Worm (Caenorhabditis elegans): ENCODE measurements around the gene grl-12.

DNA sequence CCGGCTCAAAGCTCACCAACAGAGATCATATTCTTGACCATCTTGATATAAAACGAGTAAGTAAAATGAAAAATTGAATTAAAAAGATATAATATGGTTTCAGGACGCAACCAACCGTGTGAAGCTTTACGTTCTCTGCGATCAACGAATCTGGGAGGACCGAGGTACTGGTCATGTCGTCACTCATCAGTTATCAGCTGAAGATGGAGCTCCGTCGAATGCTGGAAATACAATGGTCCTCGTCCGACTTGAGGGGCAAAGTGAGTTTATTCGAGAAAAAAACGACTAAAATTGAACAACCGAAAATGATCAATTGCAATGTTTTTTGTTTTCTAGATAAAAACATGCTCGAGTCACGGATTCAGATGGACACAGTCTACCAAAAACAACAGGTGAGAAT lies 28.3 kb downstream of the grl-12 start:
- TF ChIP-seq mep-1 (tag; optimal IDR thresholded peaks at IDR 0.05), result no peak
- TF ChIP-seq snpc-4 (tag; optimal IDR thresholded peaks at IDR 0.05), result no peak
- TF ChIP-seq lsy-2 (tag; optimal IDR thresholded peaks at IDR 0.05), result no peak
- TF ChIP-seq nhr-28 (tag; optimal IDR thresholded peaks at IDR 0.05), result no peak
- TF ChIP-seq nhr-237 (tag; optimal IDR thresholded peaks at IDR 0.05), result no peak
- no peak for TF ChIP-seq unc-62 (GFP tag; optimal IDR thresholded peaks at IDR 0.05)
- TF ChIP-seq ham-2 (GFP tag; optimal IDR thresholded peaks at IDR 0.05), result no peak
- no peak for TF ChIP-seq ces-1 (GFP tag; optimal IDR thresholded peaks at IDR 0.05)
- no peak for TF ChIP-seq ceh-43 (GFP tag; optimal IDR thresholded peaks at IDR 0.05)
- no peak for TF ChIP-seq nhr-76 (tag; optimal IDR thresholded peaks at IDR 0.05)
- TF ChIP-seq elt-3 (tag; optimal IDR thresholded peaks at IDR 0.05), result no peak
- TF ChIP-seq unc-39 (tag; optimal IDR thresholded peaks at IDR 0.05), result no peak
- no peak for TF ChIP-seq bed-3 (GFP tag; optimal IDR thresholded peaks at IDR 0.05)
- no peak for TF ChIP-seq ztf-11 (tag; optimal IDR thresholded peaks at IDR 0.05)

Data from whole organism, mixed stage, embryonic.